Worm (Caenorhabditis elegans): ENCODE data around the gene rips-1.

ce11 chrV:3811541-3811940 lies 39.7 kb downstream of the rips-1 start, which contains the start of gene scl-13:
- TF ChIP-seq nhr-237 (tag; optimal IDR thresholded peaks at IDR 0.05), result no peak
- TF ChIP-seq snpc-4 (tag; optimal IDR thresholded peaks at IDR 0.05), result no peak
- no peak for TF ChIP-seq unc-39 (tag; optimal IDR thresholded peaks at IDR 0.05)
